Worm (Caenorhabditis elegans) whole organism, L4/young adult: ENCODE measurements around the gene srw-71.

ENCODE experiments used
- W03F9.2 ChIP-seq: fragments of 150-350 bp; optimal IDR thresholded peaks from 2 replicates; lab custom pipeline; 2014; ENCODE audit warnings: missing biosample characterization, missing genetic modification characterization
- dao-5 ChIP-seq: sonication (generic microtip); optimal IDR thresholded peaks from 2 replicates; lab custom pipeline; 2016; ENCODE audit warnings: missing genotype, missing genetic modification characterization, moderate library complexity, missing compliant biosample characterization
- him-1 ChIP-seq: sonication (generic microtip); optimal IDR thresholded peaks from 2 replicates; lab custom pipeline; 2016; ENCODE audit warnings: missing genotype, missing genetic modification reagents, missing genetic modification characterization, missing compliant biosample characterization

- TF ChIP-seq him-1 (tag; lab: Kevin White, UChicago) (no peak), dao-5 (tag; lab: Kevin White, UChicago) (no peak), W03F9.2 (tag; lab: Kevin White, UChicago) (no peak)
These were observed 33.8 kb upstream of the srw-71 start, which contains the start of gene srh-89 for ce11 chrV:7464696-7465095.
